Fruit fly (Drosophila melanogaster) S2 (cell line): ENCODE measurements around the gene CG11313.

Experiments
- CG8478 ChIP-seq: fragments of >200 bp; optimal IDR thresholded peaks from 2 replicates; lab custom pipeline; 2018
- CTCF ChIP-seq, 2 experiments: fragments of >200 bp; optimal IDR thresholded peaks; 2 replicates each; lab custom pipeline; 2018

dm6 chr3R:30689653-30690052 lies 41.3 kb downstream of the CG11313 start:
- TF ChIP-seq CTCF (optimal IDR thresholded peaks at IDR 0.05; lab: Kevin White, UChicago) (no peak), CG8478 (lab: Kevin White, UChicago) (no peak)
